ENCODE assay signal across 1 worm cellular context in the genomic region with DNA sequence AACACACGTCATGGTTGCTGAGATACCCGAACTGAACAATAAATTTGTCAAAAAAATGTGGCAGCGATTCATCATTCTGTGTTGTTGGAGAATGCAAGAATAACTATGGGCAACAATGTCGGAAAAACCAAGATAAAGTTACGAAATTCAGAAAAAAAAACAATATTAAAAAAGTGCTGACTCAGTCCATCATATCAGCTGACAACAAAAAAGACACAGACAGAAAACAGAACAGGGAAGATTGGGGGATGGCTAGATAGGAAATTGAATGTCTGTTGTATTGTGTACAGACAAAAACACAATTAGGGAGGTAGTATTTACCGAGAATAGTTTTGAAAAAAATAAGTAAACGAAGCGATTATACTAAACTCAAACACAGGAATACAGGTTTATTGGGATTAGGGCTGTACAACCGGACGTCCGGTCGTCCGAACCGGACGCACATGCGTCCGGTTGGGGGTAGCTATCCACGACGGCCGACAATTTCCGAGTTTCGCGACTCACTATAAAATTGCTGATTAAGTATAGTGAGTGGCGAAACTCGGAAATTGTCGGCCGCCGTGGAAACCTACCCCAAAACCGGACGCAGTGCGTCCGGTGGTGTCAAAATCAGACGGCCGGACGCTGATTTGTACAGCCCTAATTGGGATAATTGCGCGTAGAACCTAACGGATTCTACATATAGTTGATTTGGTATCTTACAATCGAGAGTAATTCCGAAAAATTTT.
TF ChIP-seq lines count a peak whose summit lies in the region.

No protein-coding gene starts in this region.

TF ChIP-seq in whole organism, young adult, 124 proteins besides CTCF, POLR2A, EP300 and RAD21 (continued from another document):
- no peak for TF ChIP-seq chd-7 (tag; optimal IDR thresholded peaks at IDR 0.05; lab: Kevin White, UChicago)
- no peak for TF ChIP-seq aptf-2 (GFP tag; conservative IDR thresholded peaks at IDR 0.05; lab: Robert Waterston, UW)
- no peak for TF ChIP-seq B0261.1 (tag; optimal IDR thresholded peaks at IDR 0.05; lab: Kevin White, UChicago)
- no peak for TF ChIP-seq nhr-90 (tag; optimal IDR thresholded peaks at IDR 0.05; lab: Kevin White, UChicago)
- TF ChIP-seq lsl-1 (GFP tag; optimal IDR thresholded peaks at IDR 0.05; lab: Kevin White, UChicago), result no peak
- TF ChIP-seq tbx-9 (tag; optimal IDR thresholded peaks at IDR 0.05; lab: Kevin White, UChicago; ENCODE audit: borderline replicate concordance), result no peak
- TF ChIP-seq fkh-3 (tag; optimal IDR thresholded peaks at IDR 0.05; lab: Kevin White, UChicago), result no peak
- no peak for TF ChIP-seq mel-28 (tag; optimal IDR thresholded peaks at IDR 0.05; lab: Kevin White, UChicago; ENCODE audit: borderline replicate concordance)
- TF ChIP-seq somi-1 (GFP tag; optimal IDR thresholded peaks at IDR 0.05; lab: Kevin White, UChicago), result no peak
- TF ChIP-seq F10E7.11 (tag; optimal IDR thresholded peaks at IDR 0.05; lab: Kevin White, UChicago), result no peak
- TF ChIP-seq sdz-38 (tag; optimal IDR thresholded peaks at IDR 0.05; lab: Kevin White, UChicago), result no peak
- TF ChIP-seq Y53F4B.3 (GFP tag; IDR thresholded peaks at IDR 0.05; lab: Robert Waterston, UW), result no peak
- no peak for TF ChIP-seq let-607 (tag; optimal IDR thresholded peaks at IDR 0.05; lab: Kevin White, UChicago)
- no peak for TF ChIP-seq ceh-40 (GFP tag; IDR thresholded peaks at IDR 0.05; lab: Robert Waterston, UW)
- no peak for TF ChIP-seq mcd-1 (GFP tag; IDR thresholded peaks at IDR 0.05; lab: Robert Waterston, UW)
- TF ChIP-seq ztf-25 (GFP tag; IDR thresholded peaks at IDR 0.05; lab: Robert Waterston, UW), result no peak
- TF ChIP-seq ztf-22 (GFP tag; optimal IDR thresholded peaks at IDR 0.05; lab: Kevin White, UChicago), result no peak
- no peak for TF ChIP-seq mes-4 (tag; optimal IDR thresholded peaks at IDR 0.05; lab: Kevin White, UChicago)
- no peak for TF ChIP-seq T26A5.8 (tag; optimal IDR thresholded peaks at IDR 0.05; lab: Kevin White, UChicago)
- no peak for TF ChIP-seq C06A6.2 (GFP tag; conservative IDR thresholded peaks at IDR 0.05; lab: Robert Waterston, UW)
- no peak for TF ChIP-seq madf-3 (GFP tag; IDR thresholded peaks at IDR 0.05; lab: Robert Waterston, UW)
- TF ChIP-seq ceh-58 (GFP tag; IDR thresholded peaks at IDR 0.05; lab: Robert Waterston, UW), result no peak
- no peak for TF ChIP-seq F49E8.2 (tag; optimal IDR thresholded peaks at IDR 0.05; lab: Kevin White, UChicago; ENCODE audit: insufficient read depth)
